Worm (Caenorhabditis elegans): Measurements from ENCODE around the gene josd-1.

Gene josd-1

ce11 chrIII:2832483-2832882 lies 4.0 kb upstream of the josd-1 start, which contains the start of gene Y71H2AM.29:
Gene Y71H2AM.29, plus strand, starts transcription at chrIII:2832783.
- TF ChIP-seq snpc-4 (tag; optimal IDR thresholded peaks at IDR 0.05) (no peak), ceh-63 (GFP tag; optimal IDR thresholded peaks at IDR 0.05) (no peak), nhr-71 (tag; optimal IDR thresholded peaks at IDR 0.05) (no peak), unc-130 (tag; optimal IDR thresholded peaks at IDR 0.05) (no peak), lin-14 (GFP tag; optimal IDR thresholded peaks at IDR 0.05) (no peak), nhr-84 (tag; optimal IDR thresholded peaks at IDR 0.05) (no peak), lin-35 (GFP tag; optimal IDR thresholded peaks at IDR 0.05) (no peak), hlh-17 (GFP tag; optimal IDR thresholded peaks at IDR 0.05; ENCODE audit: borderline replicate concordance) (no peak), nhr-76 (tag; optimal IDR thresholded peaks at IDR 0.05) (no peak), C34B4.2 (tag; optimal IDR thresholded peaks at IDR 0.05) (no peak), nhr-11 (tag; optimal IDR thresholded peaks at IDR 0.05) (no peak), elt-3 (tag; optimal IDR thresholded peaks at IDR 0.05) (no peak), xbp-1 (tag; optimal IDR thresholded peaks at IDR 0.05) (no peak), fkh-10 (GFP tag; optimal IDR thresholded peaks at IDR 0.05) (no peak), isw-1 (GFP tag; IDR thresholded peaks at IDR 0.05) (no peak), nhr-28 (tag; optimal IDR thresholded peaks at IDR 0.05) (no peak), lir-3 (tag; optimal IDR thresholded peaks at IDR 0.05; ENCODE audit: poor library complexity) (no peak), Y116A8C.19 (tag; optimal IDR thresholded peaks at IDR 0.05; ENCODE audit: borderline replicate concordance) (no peak), unc-30 (tag; optimal IDR thresholded peaks at IDR 0.05) (no peak)

ce11 chrIII:2834363-2834762 lies 2.1 kb upstream of the josd-1 start, which contains the start of gene txdc-17:
Gene txdc-17, plus strand, starts transcription at chrIII:2834663.
- no peak for TF ChIP-seq zip-4 (GFP tag; optimal IDR thresholded peaks at IDR 0.05)
- TF ChIP-seq nhr-84 (tag; optimal IDR thresholded peaks at IDR 0.05), result no peak
- no peak for TF ChIP-seq skn-1 (tag; optimal IDR thresholded peaks at IDR 0.05)
- no peak for TF ChIP-seq nhr-77 (tag; optimal IDR thresholded peaks at IDR 0.05)
- TF ChIP-seq jun-1 (tag; optimal IDR thresholded peaks at IDR 0.05), result no peak
- TF ChIP-seq C34B4.2 (tag; optimal IDR thresholded peaks at IDR 0.05), result no peak
- TF ChIP-seq isw-1 (GFP tag; IDR thresholded peaks at IDR 0.05), result no peak
- no peak for TF ChIP-seq tbx-2 (tag; optimal IDR thresholded peaks at IDR 0.05)
- TF ChIP-seq fos-1 (tag; optimal IDR thresholded peaks at IDR 0.05), result no peak
- TF ChIP-seq blmp-1 (tag; optimal IDR thresholded peaks at IDR 0.05), result no peak

ce11 chrIII:2834998-2835397 lies 1.4 kb upstream of the josd-1 start:
- TF ChIP-seq ets-5 (GFP tag; IDR thresholded peaks at IDR 0.05) (no peak), vab-15 (tag; optimal IDR thresholded peaks at IDR 0.05) (no peak), ceh-82 (tag; optimal IDR thresholded peaks at IDR 0.05) (no peak), unc-30 (tag; optimal IDR thresholded peaks at IDR 0.05) (no peak), fos-1 (tag; optimal IDR thresholded peaks at IDR 0.05) (no peak), ces-1 (GFP tag; optimal IDR thresholded peaks at IDR 0.05) (no peak), isw-1 (GFP tag; IDR thresholded peaks at IDR 0.05) (no peak), Y116A8C.19 (tag; optimal IDR thresholded peaks at IDR 0.05; ENCODE audit: borderline replicate concordance) (no peak), efl-3 (GFP tag; optimal IDR thresholded peaks at IDR 0.05) (no peak), fkh-4 (tag; optimal IDR thresholded peaks at IDR 0.05; ENCODE audit: borderline replicate concordance) (no peak), zip-4 (GFP tag; optimal IDR thresholded peaks at IDR 0.05) (no peak), snpc-4 (tag; optimal IDR thresholded peaks at IDR 0.05) (no peak), pqm-1 (tag; optimal IDR thresholded peaks at IDR 0.05) (no peak), skn-1 (tag; optimal IDR thresholded peaks at IDR 0.05) (no peak), fkh-10 (GFP tag; optimal IDR thresholded peaks at IDR 0.05) (no peak), nhr-11 (tag; optimal IDR thresholded peaks at IDR 0.05) (no peak), nhr-76 (tag; optimal IDR thresholded peaks at IDR 0.05) (no peak)

ce11 chrIII:2836742-2837416 lies 440 bp downstream of the josd-1 start:
- TF ChIP-seq grh-1 (GFP tag; IDR thresholded peaks at IDR 0.05), result 0 out of 2 replicates have a peak, but pooled peaks have one; percentile 14
